Worm (Caenorhabditis elegans): ENCODE results near the gene nhr-147.

The nhr-147 gene

DNA sequence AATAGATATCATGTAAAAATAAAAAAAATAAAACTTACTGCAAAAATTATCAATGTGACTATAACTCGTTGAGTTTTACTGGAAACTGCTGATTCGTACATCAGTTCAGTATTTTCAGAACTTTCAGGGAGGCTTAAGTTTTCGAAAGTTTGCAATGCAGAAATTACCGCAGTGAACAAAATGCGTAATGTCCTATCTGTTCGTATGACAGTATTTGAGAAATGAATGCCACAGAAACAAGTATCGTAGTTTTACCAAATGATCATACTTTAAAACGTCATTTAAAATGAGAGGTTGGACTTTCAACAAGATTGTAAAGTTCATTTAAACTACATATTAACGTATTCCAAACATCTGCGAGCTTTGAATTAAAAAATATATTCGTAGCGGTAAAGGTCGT is 11.1 kb downstream of the nhr-147 start, which contains the start of gene C03G6.21:
Gene C03G6.21, minus strand, starts transcription at position 101 of the 400 bp plus-strand sequence.
- TF ChIP-seq skn-1 (tag; optimal IDR thresholded peaks at IDR 0.05) (no peak), zip-4 (GFP tag; optimal IDR thresholded peaks at IDR 0.05) (no peak), mef-2 (tag; optimal IDR thresholded peaks at IDR 0.05) (no peak), fkh-4 (tag; optimal IDR thresholded peaks at IDR 0.05; ENCODE audit: borderline replicate concordance) (no peak)

DNA sequence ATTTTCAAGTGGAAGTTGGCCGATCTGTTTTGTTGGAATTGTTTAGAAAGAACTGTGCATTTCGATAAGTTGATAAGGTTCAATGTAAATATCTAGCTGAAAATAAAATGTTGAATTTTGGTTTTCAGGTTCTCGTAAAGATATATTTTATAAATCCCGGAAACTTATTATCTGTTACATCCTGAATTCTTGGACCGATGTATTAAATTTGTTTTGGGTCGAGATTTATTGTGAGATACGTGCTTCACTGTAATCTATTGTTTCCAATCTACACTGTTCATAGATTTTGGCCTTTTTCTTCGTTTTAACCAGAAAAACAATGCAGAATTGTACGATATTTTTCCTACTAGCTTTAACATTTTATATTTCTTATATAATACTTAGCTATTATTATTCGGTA is 11.5 kb downstream of the nhr-147 start, which contains the start of gene C03G6.6:
Gene C03G6.6, plus strand, starts transcription at position 301 of the 400 bp plus-strand sequence.
- no peak for TF ChIP-seq aha-1 (tag; optimal IDR thresholded peaks at IDR 0.05)

DNA sequence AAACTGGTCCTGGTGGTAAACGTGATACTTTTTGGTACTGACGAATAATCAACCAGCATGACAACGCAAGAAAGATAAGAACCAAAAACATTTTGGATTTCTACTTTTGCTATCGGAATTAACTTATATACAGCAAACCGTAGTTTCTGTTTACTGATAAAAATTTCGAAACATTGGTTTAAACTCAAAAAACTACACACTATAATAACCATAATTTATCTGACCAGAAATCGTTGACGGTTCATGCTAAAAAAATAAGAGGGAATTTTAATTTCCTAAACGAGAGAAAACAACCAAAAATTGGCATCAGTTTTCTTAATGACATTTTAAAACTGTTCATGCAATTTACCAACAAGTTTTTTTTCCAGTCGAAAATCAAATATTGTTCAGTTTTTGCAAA is 16.1 kb downstream of the nhr-147 start, which contains the start of gene cyp-35A1:
Gene cyp-35A1, minus strand, starts transcription at position 101 of the 400 bp plus-strand sequence.
- no peak for TF ChIP-seq dsc-1 (tag; optimal IDR thresholded peaks at IDR 0.05)
- no peak for TF ChIP-seq efl-1 (optimal IDR thresholded peaks at IDR 0.05)
- TF ChIP-seq efl-1 (GFP tag; optimal IDR thresholded peaks at IDR 0.05 in 1 of 2), result peak in 1 of 2 experiments; percentile 37
- TF ChIP-seq sptf-1 (tag; optimal IDR thresholded peaks at IDR 0.05), result no peak

DNA sequence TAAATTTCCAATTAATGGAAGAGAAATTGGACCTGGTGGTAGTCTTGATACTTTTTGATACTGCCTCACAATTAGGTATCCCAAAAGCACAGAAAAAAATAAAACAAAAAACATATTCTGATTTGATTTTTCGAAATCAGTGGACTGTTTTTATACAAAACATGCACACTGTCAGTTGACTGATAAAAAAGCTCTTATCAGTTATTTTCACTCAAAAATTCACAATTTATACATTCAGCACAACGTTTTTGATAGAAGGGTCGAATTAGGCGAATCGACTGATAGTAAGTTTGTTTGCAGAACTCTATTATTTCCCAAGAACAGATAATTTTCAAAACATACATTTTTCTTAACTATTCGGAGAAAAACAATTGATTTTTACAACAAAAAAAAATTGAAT is 18.5 kb downstream of the nhr-147 start, which contains the start of gene cyp-35A2:
Gene cyp-35A2, minus strand, starts transcription at position 124 of the 400 bp plus-strand sequence.
- TF ChIP-seq elt-2 (tag; optimal IDR thresholded peaks at IDR 0.05), result peak; percentile 90
- TF ChIP-seq efl-1 (optimal IDR thresholded peaks at IDR 0.05), result no peak
- no peak for TF ChIP-seq efl-1 (GFP tag; optimal IDR thresholded peaks at IDR 0.05 in 1 of 2)

DNA sequence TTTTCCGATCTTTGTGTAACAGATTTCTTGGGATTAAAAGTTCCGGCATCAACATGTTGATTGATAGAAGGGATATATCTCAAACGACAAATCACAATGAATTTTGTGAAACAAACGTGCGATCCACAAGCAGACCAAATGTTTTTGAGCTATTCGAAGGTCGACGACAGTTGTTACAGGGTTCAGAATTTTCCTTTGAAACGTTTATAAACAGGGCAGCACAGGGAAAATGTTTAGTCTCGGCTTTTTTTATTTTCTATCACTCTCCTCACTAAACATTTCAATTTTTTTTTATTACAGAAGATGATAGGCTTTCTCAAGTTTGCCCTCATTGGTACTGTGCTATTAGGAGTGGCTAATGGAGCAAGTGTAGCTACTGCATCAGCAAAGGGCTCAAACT is 19.4 kb downstream of the nhr-147 start, which contains the start of gene exc-13:
Gene exc-13, plus strand, starts transcription at position 301 of the 400 bp plus-strand sequence.
- no peak for TF ChIP-seq grh-1 (GFP tag; IDR thresholded peaks at IDR 0.05)
- no peak for TF ChIP-seq Y116A8C.19 (tag; optimal IDR thresholded peaks at IDR 0.05; ENCODE audit: borderline replicate concordance)
- no peak for TF ChIP-seq nhr-76 (tag; optimal IDR thresholded peaks at IDR 0.05)
- no peak for TF ChIP-seq sox-4 (tag; optimal IDR thresholded peaks at IDR 0.05)
- no peak for TF ChIP-seq nhr-19 (GFP tag; conservative IDR thresholded peaks at IDR 0.05)
- peak; percentile 5 for TF ChIP-seq nhr-71 (tag; optimal IDR thresholded peaks at IDR 0.05)

DNA sequence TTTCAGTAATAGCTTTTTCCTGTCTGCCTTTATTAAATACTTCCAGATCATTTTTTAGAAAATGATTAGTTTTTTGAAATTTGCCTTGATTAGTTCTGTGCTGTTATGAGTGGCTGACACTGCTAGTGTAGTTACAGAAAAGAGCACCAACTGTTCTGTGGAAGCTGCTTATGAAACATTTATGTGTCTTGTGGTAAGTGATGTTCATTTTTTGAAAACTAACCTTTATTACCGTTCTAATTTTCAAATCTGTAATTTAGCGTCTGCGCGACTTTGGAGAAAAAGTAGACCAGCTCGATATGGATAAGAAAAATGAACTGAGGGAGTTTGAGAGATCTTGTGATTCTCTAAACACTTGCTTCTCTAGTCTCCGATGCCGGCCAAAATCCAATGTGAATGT is 24.0 kb downstream of the nhr-147 start, which contains the start of gene srj-14:
Gene srj-14, plus strand, starts transcription at position 131 of the 400 bp plus-strand sequence.
- TF ChIP-seq efl-1 (optimal IDR thresholded peaks at IDR 0.05), result no peak
- peak in 1 of 2 experiments; percentile 77 for TF ChIP-seq efl-1 (GFP tag; optimal IDR thresholded peaks at IDR 0.05 in 1 of 2)
- TF ChIP-seq nhr-71 (tag; optimal IDR thresholded peaks at IDR 0.05), result no peak
- TF ChIP-seq unc-86 (tag; optimal IDR thresholded peaks at IDR 0.05), result no peak
- TF ChIP-seq mef-2 (tag; optimal IDR thresholded peaks at IDR 0.05), result no peak
- TF ChIP-seq Y116A8C.19 (tag; optimal IDR thresholded peaks at IDR 0.05; ENCODE audit: borderline replicate concordance), result no peak
- no peak for TF ChIP-seq C16A3.4 (tag; optimal IDR thresholded peaks at IDR 0.05)
- no peak for TF ChIP-seq zip-4 (GFP tag; optimal IDR thresholded peaks at IDR 0.05)
- TF ChIP-seq tlp-1 (tag; optimal IDR thresholded peaks at IDR 0.05), result no peak

DNA sequence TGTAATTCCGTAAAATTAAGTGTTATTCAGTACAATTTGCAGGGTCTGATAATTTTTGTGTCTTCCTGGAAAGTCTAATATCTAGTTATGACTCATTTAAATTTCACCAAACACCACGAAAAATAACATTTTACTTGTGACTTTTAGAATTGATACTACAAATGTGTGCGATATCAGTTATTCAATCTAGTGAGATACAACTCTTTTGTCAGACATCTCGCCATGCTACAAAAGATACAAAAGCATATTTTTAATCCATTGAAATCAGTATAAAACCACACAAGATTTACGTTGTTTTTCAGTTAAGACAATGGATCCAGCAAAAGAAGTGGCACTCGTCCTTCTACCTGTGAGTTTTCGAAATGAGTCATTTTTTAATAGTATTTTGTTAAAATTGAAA is 28.5 kb downstream of the nhr-147 start, which contains the start of gene srx-56:
Gene srx-56, plus strand, starts transcription at position 301 of the 400 bp plus-strand sequence.
- TF ChIP-seq fkh-8 (tag; optimal IDR thresholded peaks at IDR 0.05), result peak; percentile 50
- TF ChIP-seq nhr-12 (tag; optimal IDR thresholded peaks at IDR 0.05), result no peak
- TF ChIP-seq mab-9 (GFP tag; IDR thresholded peaks at IDR 0.05), result no peak
- TF ChIP-seq ama-1 (optimal IDR thresholded peaks at IDR 0.05), result no peak
- no peak for TF ChIP-seq snpc-4 (tag; optimal IDR thresholded peaks at IDR 0.05)

DNA sequence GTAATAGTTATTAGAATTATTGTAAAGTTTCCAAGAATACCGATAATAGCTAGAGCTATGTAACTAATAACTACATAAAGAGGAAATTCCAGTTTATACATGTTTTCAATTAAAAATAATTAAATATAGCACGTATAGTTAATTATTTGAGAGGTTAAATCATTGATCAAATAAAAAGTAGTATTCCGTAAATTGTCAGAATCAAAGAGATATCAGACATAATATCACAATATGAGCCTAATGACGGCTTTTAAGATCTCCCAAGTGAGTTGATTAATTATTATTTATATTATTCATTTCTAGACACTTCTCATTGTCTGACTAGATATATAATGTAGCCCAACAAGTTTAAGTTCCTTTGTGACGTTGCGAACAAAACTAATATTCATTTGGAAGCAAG is 33.8 kb downstream of the nhr-147 start, which contains the start of gene srsx-24:
Gene srsx-24, minus strand, starts transcription at position 101 of the 400 bp plus-strand sequence.
- TF ChIP-seq swsn-7 (tag; optimal IDR thresholded peaks at IDR 0.05) (no peak), vab-15 (tag; optimal IDR thresholded peaks at IDR 0.05) (no peak), ceh-8 (GFP tag; optimal IDR thresholded peaks at IDR 0.05) (peak; percentile 40), dsc-1 (tag; optimal IDR thresholded peaks at IDR 0.05) (no peak), nhr-237 (tag; optimal IDR thresholded peaks at IDR 0.05) (no peak), snpc-4 (tag; optimal IDR thresholded peaks at IDR 0.05) (no peak), hpl-2 (GFP tag; optimal IDR thresholded peaks at IDR 0.05) (no peak), lin-14 (GFP tag; optimal IDR thresholded peaks at IDR 0.05) (no peak)
